Fruit fly (Drosophila melanogaster) whole organism, embryonic: ENCODE results near the gene CG8349.

Experiments
- Abd-B ChIP-seq: fragments of 200-800 bp; sonication (Bioruptor generic); optimal IDR thresholded peaks from 2 replicates; lab custom pipeline; 2018; ENCODE audit warnings: missing biosample characterization, mild to moderate bottlenecking, missing genetic modification characterization, moderate library complexity
- BEAF-32 ChIP-seq: fragments of 200-800 bp; sonication (Bioruptor generic); optimal IDR thresholded peaks from 3 replicates; lab custom pipeline; 2017; ENCODE audit warnings: missing biosample characterization, missing genetic modification characterization, mild to moderate bottlenecking, moderate library complexity, missing genetic modification reagents
- C15 ChIP-seq: fragments of 200-800 bp; sonication (Bioruptor generic); IDR thresholded peaks from 3 replicates; pipeline ENCODE4 v1.3.6; 2022; ENCODE audit warnings: missing biosample characterization, missing genetic modification characterization
- CG10209 ChIP-seq: fragments of 200-800 bp; sonication (Bioruptor generic); optimal IDR thresholded peaks from 3 replicates; lab custom pipeline; 2017; ENCODE audit warnings: missing biosample characterization, mild to moderate bottlenecking, missing genetic modification characterization, missing genetic modification reagents
- CG11093 ChIP-seq: fragments of 200-800 bp; sonication (Bioruptor generic); IDR thresholded peaks from 3 replicates; pipeline ENCODE4 v1.3.6; 2022; ENCODE audit warnings: missing biosample characterization, missing genetic modification characterization
- CG12104 ChIP-seq: fragments of 200-800 bp; sonication (Bioruptor generic); optimal IDR thresholded peaks from 3 replicates; lab custom pipeline; 2016; ENCODE audit warnings: missing biosample characterization, missing genetic modification characterization
- CG12391 ChIP-seq: fragments of 200-800 bp; sonication (Bioruptor generic); optimal IDR thresholded peaks from 3 replicates; lab custom pipeline; 2018; ENCODE audit warnings: missing biosample characterization, mild to moderate bottlenecking, missing genetic modification characterization, moderate library complexity
- CG13424 ChIP-seq: fragments of 200-800 bp; sonication (Bioruptor generic); optimal IDR thresholded peaks from 2 replicates; lab custom pipeline; 2019; ENCODE audit warnings: missing biosample characterization, mild to moderate bottlenecking, missing genetic modification characterization, moderate library complexity
- CG13624 ChIP-seq: fragments of 200-800 bp; sonication (Bioruptor generic); optimal IDR thresholded peaks from 2 replicates; lab custom pipeline; 2016; ENCODE audit warnings: missing biosample characterization, missing genetic modification characterization
- CG1529 ChIP-seq: fragments of 200-800 bp; sonication (Bioruptor generic); optimal IDR thresholded peaks from 3 replicates; lab custom pipeline; 2018; ENCODE audit warnings: missing biosample characterization, missing genetic modification characterization
- CG15696 ChIP-seq: fragments of 200-800 bp; sonication (Bioruptor generic); optimal IDR thresholded peaks from 2 replicates; lab custom pipeline; 2019; ENCODE audit warnings: missing biosample characterization, mild to moderate bottlenecking, missing genetic modification characterization, moderate library complexity
- CG30431 ChIP-seq: fragments of 200-800 bp; sonication (Bioruptor generic); optimal IDR thresholded peaks from 2 replicates; lab custom pipeline; 2017; ENCODE audit warnings: missing biosample characterization, missing genetic modification characterization
- CG32767 ChIP-seq: fragments of 200-800 bp; sonication (Bioruptor generic); IDR thresholded peaks from 2 replicates; pipeline ENCODE4 v1.3.6; 2022; ENCODE audit warnings: missing biosample characterization, missing genetic modification characterization
- CG33213 ChIP-seq: fragments of 200-800 bp; sonication (Bioruptor generic); optimal IDR thresholded peaks from 3 replicates; lab custom pipeline; 2016; ENCODE audit warnings: missing biosample characterization, missing genetic modification characterization
- CG4854 ChIP-seq: fragments of 200-800 bp; sonication (Bioruptor generic); optimal IDR thresholded peaks from 2 replicates; lab custom pipeline; 2016; ENCODE audit warnings: missing biosample characterization, missing genetic modification characterization, inconsistent platforms
- CG6813 ChIP-seq: fragments of 200-800 bp; sonication (Bioruptor generic); optimal IDR thresholded peaks from 2 replicates; lab custom pipeline; 2017; ENCODE audit warnings: missing biosample characterization, missing genetic modification characterization, mild to moderate bottlenecking, moderate library complexity, missing genetic modification reagents
- CG8765 ChIP-seq: fragments of 200-800 bp; sonication (Bioruptor generic); IDR thresholded peaks from 2 replicates; pipeline ENCODE4 v1.3.6; 2022; ENCODE audit warnings: missing biosample characterization, missing genetic modification characterization
- CG9876 ChIP-seq: fragments of 200-800 bp; sonication (Bioruptor generic); optimal IDR thresholded peaks from 2 replicates; lab custom pipeline; 2016; ENCODE audit warnings: missing biosample characterization, missing genetic modification characterization
- CHES-1-like ChIP-seq: fragments of 200-800 bp; sonication (Bioruptor generic); optimal IDR thresholded peaks from 2 replicates; lab custom pipeline; 2016; ENCODE audit warnings: missing biosample characterization, missing genetic modification characterization
- CrebB ChIP-seq: fragments of 200-800 bp; sonication (Bioruptor generic); optimal IDR thresholded peaks from 3 replicates; lab custom pipeline; 2018; ENCODE audit warnings: missing biosample characterization, mild to moderate bottlenecking, missing genetic modification characterization
- D19A ChIP-seq: fragments of 200-800 bp; optimal IDR thresholded peaks from 3 replicates; lab custom pipeline; 2019; ENCODE audit warnings: missing biosample characterization, mild to moderate bottlenecking, missing genetic modification characterization, moderate library complexity
- ERR ChIP-seq: fragments of 200-800 bp; sonication (Bioruptor generic); optimal IDR thresholded peaks from 2 replicates; lab custom pipeline; 2016; ENCODE audit warnings: missing biosample characterization, missing genetic modification characterization
- HHEX ChIP-seq: fragments of 200-800 bp; sonication (Bioruptor generic); optimal IDR thresholded peaks from 3 replicates; lab custom pipeline; 2017; ENCODE audit warnings: missing biosample characterization, mild to moderate bottlenecking, missing genetic modification characterization, missing genetic modification reagents
- HLH54F ChIP-seq: fragments of 200-800 bp; sonication (Bioruptor generic); optimal IDR thresholded peaks from 3 replicates; lab custom pipeline; 2016; ENCODE audit warnings: missing biosample characterization, missing genetic modification characterization
- Med ChIP-seq: fragments of 200-800 bp; sonication (Bioruptor generic); peaks from one replicate; lab custom pipeline; 2016; ENCODE audit warnings: missing biosample characterization, missing genetic modification characterization, mild to moderate bottlenecking, inconsistent platforms, moderate library complexity
- Nf-YB ChIP-seq: fragments of 200-800 bp; sonication (Bioruptor generic); optimal IDR thresholded peaks from 3 replicates; lab custom pipeline; 2019; ENCODE audit warnings: missing biosample characterization, mild to moderate bottlenecking, missing genetic modification characterization, moderate library complexity
- NfI ChIP-seq: fragments of 200-800 bp; sonication (Bioruptor generic); optimal IDR thresholded peaks from 3 replicates; lab custom pipeline; 2018; ENCODE audit warnings: missing biosample characterization, mild to moderate bottlenecking, missing genetic modification characterization, moderate library complexity
- Trl ChIP-seq, 3 experiments: fragments of >200 bp in 2 of 3; fragments of 200-800 bp in 1 of 3; sonication (Bioruptor generic) in 1 of 3; optimal IDR thresholded peaks; 2 replicates in 1 of 3; 3 replicates in 2 of 3; lab custom pipeline; 2016 to 2017; ENCODE audit warnings: missing biosample characterization in 1 of 3, missing genetic modification characterization in 1 of 3
- Xbp1 ChIP-seq: fragments of 200-800 bp; sonication (Bioruptor generic); optimal IDR thresholded peaks from 3 replicates; lab custom pipeline; 2016; ENCODE audit warnings: missing biosample characterization, mild to moderate bottlenecking, missing genetic modification characterization
- abd-A ChIP-seq: fragments of 200-800 bp; sonication (Bioruptor generic); optimal IDR thresholded peaks from 3 replicates; lab custom pipeline; 2019; ENCODE audit warnings: missing biosample characterization, mild to moderate bottlenecking, missing genetic modification characterization, moderate library complexity
- aop ChIP-seq: fragments of 200-800 bp; sonication (Bioruptor generic); IDR thresholded peaks from 2 replicates; pipeline ENCODE4 v1.3.6; 2022; ENCODE audit warnings: missing biosample characterization, missing genetic modification characterization
- chinmo ChIP-seq: fragments of 200-800 bp; sonication (Bioruptor generic); IDR thresholded peaks from 4 replicates; pipeline ENCODE4 v1.3.6; 2022; ENCODE audit warnings: missing biosample characterization, missing genetic modification characterization; ENCODE audit not compliant: partially characterized antibody
- dan ChIP-seq: fragments of 200-800 bp; sonication (Bioruptor generic); IDR thresholded peaks from 2 replicates; pipeline ENCODE4 v1.3.6; 2022; ENCODE audit warnings: missing biosample characterization, missing genetic modification characterization
- eve ChIP-seq, 2 experiments: fragments of >200 bp; optimal IDR thresholded peaks; 2 replicates each; lab custom pipeline; 2017; ENCODE audit warnings: missing biosample characterization in 2 of 2, missing genetic modification characterization in 2 of 2
- fru ChIP-seq: fragments of >200 bp; optimal IDR thresholded peaks from 2 replicates; lab custom pipeline; 2017
- fu2 ChIP-seq: fragments of 200-800 bp; sonication (Bioruptor generic); optimal IDR thresholded peaks from 2 replicates; lab custom pipeline; 2016; ENCODE audit warnings: missing biosample characterization, missing genetic modification characterization
- h ChIP-seq: fragments of >200 bp; optimal IDR thresholded peaks from 2 replicates; lab custom pipeline; 2017
- hbn ChIP-seq: fragments of 200-800 bp; sonication (Bioruptor generic); IDR thresholded peaks from 2 replicates; pipeline ENCODE4 v1.3.6; 2022; ENCODE audit warnings: missing biosample characterization, missing genetic modification characterization; ENCODE audit not compliant: partially characterized antibody
- ind ChIP-seq: fragments of 200-800 bp; sonication (Bioruptor generic); optimal IDR thresholded peaks from 3 replicates; lab custom pipeline; 2016; ENCODE audit warnings: missing biosample characterization, missing genetic modification characterization
- jing ChIP-seq: fragments of 200-800 bp; sonication (Bioruptor generic); optimal IDR thresholded peaks from 2 replicates; lab custom pipeline; 2018; ENCODE audit warnings: missing biosample characterization, mild to moderate bottlenecking, missing genetic modification characterization
- jumu ChIP-seq: fragments of 200-800 bp; sonication (Bioruptor generic); optimal IDR thresholded peaks from 3 replicates; lab custom pipeline; 2016; ENCODE audit warnings: missing biosample characterization, missing genetic modification characterization
- lilli ChIP-seq: fragments of 200-800 bp; sonication (Bioruptor generic); optimal IDR thresholded peaks from 3 replicates; lab custom pipeline; 2016; ENCODE audit warnings: missing biosample characterization, missing genetic modification characterization
- nmo ChIP-seq: fragments of 200-800 bp; sonication (Bioruptor generic); optimal IDR thresholded peaks from 2 replicates; lab custom pipeline; 2018; ENCODE audit warnings: missing biosample characterization, mild to moderate bottlenecking, missing genetic modification characterization, moderate library complexity
- oc ChIP-seq: fragments of 200-800 bp; sonication (Bioruptor generic); optimal IDR thresholded peaks from 2 replicates; lab custom pipeline; 2018; ENCODE audit warnings: missing biosample characterization, mild to moderate bottlenecking, missing genetic modification characterization, moderate library complexity
- phol ChIP-seq: fragments of 200-800 bp; sonication (Bioruptor generic); optimal IDR thresholded peaks from 3 replicates; lab custom pipeline; 2018; ENCODE audit warnings: missing biosample characterization, mild to moderate bottlenecking, missing genetic modification characterization, moderate library complexity
- sc ChIP-seq, 3 experiments: fragments of >200 bp in 2 of 3; fragments of 200-800 bp in 1 of 3; sonication (Bioruptor generic) in 1 of 3; optimal IDR thresholded peaks; 2 replicates in 2 of 3; 3 replicates in 1 of 3; lab custom pipeline; 2017; ENCODE audit warnings: mild to moderate bottlenecking in 1 of 3, missing biosample characterization in 1 of 3, missing genetic modification characterization in 1 of 3, missing genetic modification reagents in 1 of 3
- seq ChIP-seq: fragments of 200-800 bp; sonication (Bioruptor generic); IDR thresholded peaks from 2 replicates; pipeline ENCODE4 v1.3.6; 2022; ENCODE audit warnings: missing biosample characterization, missing genetic modification characterization
- slou ChIP-seq: fragments of 200-800 bp; sonication (Bioruptor generic); optimal IDR thresholded peaks from 3 replicates; lab custom pipeline; 2016; ENCODE audit warnings: missing biosample characterization, missing genetic modification characterization
- vfl ChIP-seq: fragments of 200-800 bp; sonication (Bioruptor generic); optimal IDR thresholded peaks from 2 replicates; lab custom pipeline; 2016; ENCODE audit warnings: missing biosample characterization, missing genetic modification characterization

CG8349 gene

DNA sequence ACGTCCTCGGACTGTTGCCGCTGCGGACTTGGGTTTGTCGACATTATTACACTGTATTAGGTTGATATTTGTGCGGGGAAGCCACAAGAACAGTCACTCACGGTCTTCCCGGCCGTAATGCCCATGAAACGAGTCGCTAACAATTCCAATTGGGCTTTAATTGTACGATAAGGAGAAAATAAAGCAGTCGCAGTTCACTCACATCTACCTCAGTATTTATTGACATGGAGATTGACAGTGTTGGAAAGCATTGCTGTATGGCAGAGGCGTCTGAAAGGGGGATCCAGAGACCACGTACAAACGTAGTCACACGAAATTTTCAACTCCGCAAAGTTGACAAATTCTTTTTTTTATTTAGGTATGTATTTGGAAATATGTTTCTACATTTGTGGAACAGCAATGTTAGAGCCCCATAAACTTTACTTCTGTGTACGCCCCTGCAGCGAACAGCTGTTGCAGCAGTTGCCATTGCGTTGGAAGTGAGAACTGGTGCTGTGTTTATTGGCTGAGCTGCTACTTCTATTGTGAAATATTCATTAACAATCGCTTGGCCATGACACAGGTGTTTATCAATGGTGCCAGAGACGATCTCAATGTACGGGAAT lies 2.9 kb upstream of the CG8349 start, which contains the start of the genes CG8372 and CG8360 (continued):
- TF ChIP-seq HLH54F (GFP tag; lab: Kevin White, UChicago) (peak; percentile 99), D19A (tag; lab: Kevin White, UChicago) (peak; percentile 93), abd-A (tag; lab: Kevin White, UChicago) (no peak), nmo (GFP tag; lab: Kevin White, UChicago) (peak; percentile 99), CG15696 (tag; lab: Kevin White, UChicago) (peak; percentile 96), CG30431 (peak; percentile 98), Nf-YB (GFP tag; lab: Kevin White, UChicago) (peak; percentile 88), Trl (optimal IDR thresholded peaks at IDR 0.05; lab: Kevin White, UChicago) (no peak), Trl (GFP tag; optimal IDR thresholded peaks at IDR 0.05; lab: Kevin White, UChicago) (peak; percentile 99), fu2 (GFP tag; lab: Kevin White, UChicago) (peak; percentile 99), CG8765 (GFP tag; lab: Robert Waterston, UW) (peak; percentile 99), C15 (peak; percentile 97), seq (GFP tag; lab: Robert Waterston, UW) (peak; percentile 99), CG4854 (peak; percentile 98), CG6813 (GFP tag; lab: Kevin White, UChicago) (peak; percentile 99), jumu (peak; percentile 99), vfl (GFP tag; lab: Kevin White, UChicago) (peak; percentile 98), fru (lab: Kevin White, UChicago) (no peak), chinmo (GFP tag; lab: Robert Waterston, UW) (0 out of 4 replicates have a peak, but pooled peaks have one; percentile 73), h (lab: Kevin White, UChicago) (no peak), CG32767 (peak; percentile 98), eve (GFP tag; optimal IDR thresholded peaks at IDR 0.05; lab: Kevin White, UChicago) (peak in 1 of 2 experiments; percentile 46), CG12391 (tag; lab: Kevin White, UChicago) (peak; percentile 99), CHES-1-like (peak; percentile 99), slou (GFP tag; lab: Kevin White, UChicago) (peak; percentile 99), jing (peak; percentile 99), CG1529 (GFP tag; lab: Kevin White, UChicago) (peak; percentile 98), ERR (GFP tag; lab: Kevin White, UChicago) (peak; percentile 99), Med (GFP tag; lab: Kevin White, UChicago) (peak; percentile 100), hbn (GFP tag; lab: Robert Waterston, UW) (no peak; the same call in 1 of the 2 replicates), oc (tag; lab: Kevin White, UChicago) (peak; percentile 97), HHEX (GFP tag; lab: Kevin White, UChicago) (peak; percentile 99), CG12104 (GFP tag; lab: Kevin White, UChicago) (peak; percentile 97), Xbp1 (peak; percentile 100), dan (GFP tag; lab: Robert Waterston, UW) (peak; percentile 96), lilli (GFP tag; lab: Kevin White, UChicago) (peak; percentile 100), NfI (GFP tag; lab: Kevin White, UChicago) (peak; percentile 99), Abd-B (peak; percentile 98), CrebB (tag; lab: Kevin White, UChicago) (peak; percentile 97), BEAF-32 (GFP tag; lab: Kevin White, UChicago) (peak; percentile 58), ind (peak; percentile 99), CG10209 (peak; percentile 98), CG13624 (GFP tag; lab: Kevin White, UChicago) (peak; percentile 99), CG9876 (peak; percentile 99), aop (GFP tag; lab: Robert Waterston, UW) (peak; percentile 95), CG11093 (GFP tag; lab: Robert Waterston, UW) (peak; percentile 99), CG33213 (GFP tag; lab: Kevin White, UChicago) (peak; percentile 99), CG13424 (tag; lab: Kevin White, UChicago) (peak; percentile 99), sc (optimal IDR thresholded peaks at IDR 0.05; lab: Kevin White, UChicago) (no peak), sc (GFP tag; optimal IDR thresholded peaks at IDR 0.05; lab: Kevin White, UChicago) (peak; percentile 96), phol (tag; lab: Kevin White, UChicago) (peak; percentile 99)
